Worm (Caenorhabditis elegans) whole organism, midembryonic: ENCODE measurements around the gene srw-29.

Source experiments
- T22C8.4 ChIP-seq: fragments of 200-800 bp; sonication (Bioruptor generic); IDR thresholded peaks from 2 replicates; pipeline ENCODE4 v1.3.6; 2022; ENCODE audit warnings: missing genetic modification characterization, missing compliant biosample characterization
- flt-1 ChIP-seq: fragments of 200-800 bp; sonication (Bioruptor generic); IDR thresholded peaks from 2 replicates; pipeline ENCODE4 v1.3.6; 2022; ENCODE audit warnings: missing genetic modification characterization, missing compliant biosample characterization
- med-1 ChIP-seq: sonication (generic microtip); optimal IDR thresholded peaks from 2 replicates; lab custom pipeline; 2017; ENCODE audit warnings: missing genetic modification characterization, mild to moderate bottlenecking, missing compliant biosample characterization, antibody characterized with exemption, missing genetic modification reagents; ENCODE audit not compliant: insufficient read depth
- ztf-23 ChIP-seq: fragments of 200-800 bp; sonication (Bioruptor generic); IDR thresholded peaks from 2 replicates; pipeline ENCODE4 v1.3.6; 2022; ENCODE audit warnings: missing genetic modification reagents, missing genetic modification characterization, missing compliant biosample characterization
- ztf-29 ChIP-seq: fragments of 200-800 bp; sonication (Bioruptor generic); IDR thresholded peaks from 2 replicates; pipeline ENCODE4 v1.3.6; 2022; ENCODE audit warnings: missing genetic modification reagents, missing genetic modification characterization, missing compliant biosample characterization

- TF ChIP-seq T22C8.4 (no peak), flt-1 (GFP tag; lab: Robert Waterston, UW) (0 out of 2 replicates have a peak, but pooled peaks have one; percentile 28), ztf-23 (GFP tag; lab: Robert Waterston, UW) (no peak), med-1 (GFP tag; lab: Kevin White, UChicago) (no peak), ztf-29 (GFP tag; lab: Robert Waterston, UW) (no peak)
Measured at ce11 chrV:16377188-16377587, 47.1 kb downstream of the srw-29 start.
